Fruit fly (Drosophila melanogaster) whole organism, embryonic: ENCODE data around the gene CG5886.
A peak's percentile ranks its signal among the peaks of the same experiment; 100 is the strongest.

Experiments used
- Atf3 ChIP-seq: fragments of 200-800 bp; sonication (Bioruptor generic); optimal IDR thresholded peaks from 3 replicates; lab custom pipeline; 2016; ENCODE audit warnings: missing biosample characterization, missing genetic modification characterization
- CG11247 ChIP-seq: fragments of 200-800 bp; sonication (Bioruptor generic); IDR thresholded peaks from 2 replicates; pipeline ENCODE4 v1.3.6; 2022; ENCODE audit warnings: missing biosample characterization, missing genetic modification characterization
- CG11504 ChIP-seq: fragments of 200-800 bp; sonication (Bioruptor generic); optimal IDR thresholded peaks from 3 replicates; lab custom pipeline; 2019; ENCODE audit warnings: missing biosample characterization, mild to moderate bottlenecking, missing genetic modification characterization, moderate library complexity
- CG12659 ChIP-seq: fragments of 200-800 bp; sonication (Bioruptor generic); optimal IDR thresholded peaks from 3 replicates; lab custom pipeline; 2017; ENCODE audit warnings: mild to moderate bottlenecking, missing biosample characterization, missing genetic modification reagents, missing genetic modification characterization
- CG13424 ChIP-seq: fragments of 200-800 bp; sonication (Bioruptor generic); optimal IDR thresholded peaks from 2 replicates; lab custom pipeline; 2019; ENCODE audit warnings: missing biosample characterization, mild to moderate bottlenecking, missing genetic modification characterization, moderate library complexity
- CG14667 ChIP-seq: fragments of 200-800 bp; sonication (Bioruptor generic); IDR thresholded peaks from 2 replicates; pipeline ENCODE4 v1.3.6; 2022; ENCODE audit warnings: missing biosample characterization, missing genetic modification characterization
- CG14710 ChIP-seq: fragments of 200-800 bp; sonication (Bioruptor generic); optimal IDR thresholded peaks from 3 replicates; lab custom pipeline; 2019; ENCODE audit warnings: missing biosample characterization, mild to moderate bottlenecking, missing genetic modification characterization, moderate library complexity
- CG14965 ChIP-seq: fragments of 200-800 bp; sonication (Bioruptor generic); optimal IDR thresholded peaks from 2 replicates; lab custom pipeline; 2016; ENCODE audit warnings: missing biosample characterization, missing genetic modification characterization, borderline replicate concordance
- CG15514 ChIP-seq: fragments of 200-800 bp; sonication (Bioruptor generic); optimal IDR thresholded peaks from 3 replicates; lab custom pipeline; 2017; ENCODE audit warnings: missing biosample characterization, missing genetic modification characterization, mild to moderate bottlenecking, moderate library complexity, missing genetic modification reagents
- CG17612 ChIP-seq: fragments of 200-800 bp; sonication (Bioruptor generic); IDR thresholded peaks from 2 replicates; pipeline ENCODE4 v1.3.6; 2022; ENCODE audit warnings: missing biosample characterization, missing genetic modification characterization
- CG18262 ChIP-seq: fragments of 200-800 bp; optimal IDR thresholded peaks from 3 replicates; lab custom pipeline; 2019; ENCODE audit warnings: missing biosample characterization, mild to moderate bottlenecking, missing genetic modification characterization, moderate library complexity
- CG18599 ChIP-seq: fragments of 200-800 bp; sonication (Bioruptor generic); optimal IDR thresholded peaks from 3 replicates; lab custom pipeline; 2017; ENCODE audit warnings: missing biosample characterization, missing genetic modification characterization, mild to moderate bottlenecking, moderate library complexity, missing genetic modification reagents
- CG2678 ChIP-seq: fragments of 200-800 bp; sonication (Bioruptor generic); optimal IDR thresholded peaks from 3 replicates; lab custom pipeline; 2019; ENCODE audit warnings: missing biosample characterization, mild to moderate bottlenecking, missing genetic modification characterization, moderate library complexity
- CG2875 ChIP-seq: fragments of 200-800 bp; sonication (Bioruptor generic); optimal IDR thresholded peaks from 2 replicates; lab custom pipeline; 2017; ENCODE audit warnings: missing biosample characterization, mild to moderate bottlenecking, missing genetic modification characterization, missing genetic modification reagents
- CG2889 ChIP-seq: fragments of 200-800 bp; sonication (Bioruptor generic); IDR thresholded peaks from 3 replicates; pipeline ENCODE4 v1.3.6; 2022; ENCODE audit warnings: missing biosample characterization, missing genetic modification characterization
- CG31224 ChIP-seq: fragments of 200-800 bp; sonication (Bioruptor generic); IDR thresholded peaks from 2 replicates; pipeline ENCODE4 v1.3.6; 2022; ENCODE audit warnings: missing biosample characterization, missing genetic modification characterization
- CG32532 ChIP-seq: fragments of 200-800 bp; sonication (Bioruptor generic); IDR thresholded peaks from 2 replicates; pipeline ENCODE4 v1.3.6; 2022; ENCODE audit warnings: missing biosample characterization, missing genetic modification characterization
- CG4282 ChIP-seq: fragments of 200-800 bp; sonication (Bioruptor generic); optimal IDR thresholded peaks from 2 replicates; lab custom pipeline; 2016; ENCODE audit warnings: missing biosample characterization, missing genetic modification characterization
- CG4328 ChIP-seq: fragments of 200-800 bp; sonication (Bioruptor generic); optimal IDR thresholded peaks from 3 replicates; lab custom pipeline; 2017; ENCODE audit warnings: missing biosample characterization, missing genetic modification reagents, missing genetic modification characterization
- CG7839 ChIP-seq: fragments of 200-800 bp; sonication (Bioruptor generic); optimal IDR thresholded peaks from 3 replicates; lab custom pipeline; 2018; ENCODE audit warnings: missing biosample characterization, mild to moderate bottlenecking, missing genetic modification characterization, moderate library complexity
- CG8281 ChIP-seq: fragments of 200-800 bp; sonication (Bioruptor generic); optimal IDR thresholded peaks from 2 replicates; lab custom pipeline; 2018; ENCODE audit warnings: missing biosample characterization, mild to moderate bottlenecking, missing genetic modification characterization, moderate library complexity
- CG9727 ChIP-seq: fragments of 200-800 bp; sonication (Bioruptor generic); optimal IDR thresholded peaks from 3 replicates; lab custom pipeline; 2017; ENCODE audit warnings: missing biosample characterization, mild to moderate bottlenecking, missing genetic modification characterization
- CG9817 ChIP-seq: fragments of 200-800 bp; sonication (Bioruptor generic); optimal IDR thresholded peaks from 2 replicates; lab custom pipeline; 2018; ENCODE audit warnings: missing biosample characterization, mild to moderate bottlenecking, missing genetic modification characterization, moderate library complexity
- Eip74EF ChIP-seq, 2 experiments: fragments of 200-800 bp in 1 of 2; fragments of >200 bp in 1 of 2; sonication (Bioruptor generic) in 1 of 2; optimal IDR thresholded peaks; 2 replicates each; lab custom pipeline; 2017 to 2019; ENCODE audit warnings: missing biosample characterization in 2 of 2, missing genetic modification characterization in 2 of 2, mild to moderate bottlenecking in 1 of 2, moderate library complexity in 1 of 2
- Gug ChIP-seq: fragments of 200-800 bp; sonication (Bioruptor generic); IDR thresholded peaks from 4 replicates; pipeline ENCODE4 v1.3.6; 2022; ENCODE audit warnings: missing biosample characterization, missing genetic modification characterization
- Hmr ChIP-seq: fragments of 200-800 bp; sonication (Bioruptor generic); optimal IDR thresholded peaks from 3 replicates; lab custom pipeline; 2017; ENCODE audit warnings: mild to moderate bottlenecking, missing biosample characterization, missing genetic modification reagents, missing genetic modification characterization
- Meics ChIP-seq: fragments of 200-800 bp; sonication (Bioruptor generic); optimal IDR thresholded peaks from 2 replicates; lab custom pipeline; 2017; ENCODE audit warnings: missing biosample characterization, mild to moderate bottlenecking, missing genetic modification characterization
- NC2β ChIP-seq: fragments of 200-800 bp; sonication (Bioruptor generic); optimal IDR thresholded peaks from 2 replicates; lab custom pipeline; 2016; ENCODE audit warnings: missing biosample characterization, missing genetic modification characterization
- amos ChIP-seq: fragments of 200-800 bp; sonication (Bioruptor generic); IDR thresholded peaks from 2 replicates; pipeline ENCODE4 v1.3.6; 2022; ENCODE audit warnings: missing biosample characterization, missing genetic modification characterization; ENCODE audit not compliant: partially characterized antibody
- btn ChIP-seq: fragments of 200-800 bp; sonication (Bioruptor generic); optimal IDR thresholded peaks from 2 replicates; lab custom pipeline; 2016; ENCODE audit warnings: missing biosample characterization, missing genetic modification characterization
- cad ChIP-seq: fragments of >200 bp; optimal IDR thresholded peaks from 2 replicates; lab custom pipeline; 2017; ENCODE audit warnings: missing biosample characterization, missing genetic modification characterization
- caup ChIP-seq: fragments of 200-800 bp; sonication (Bioruptor generic); optimal IDR thresholded peaks from 3 replicates; lab custom pipeline; 2017; ENCODE audit warnings: missing biosample characterization, mild to moderate bottlenecking, missing genetic modification characterization, moderate library complexity; ENCODE audit not compliant: severe bottlenecking
- chif ChIP-seq, 2 experiments: fragments of 200-800 bp; sonication (Bioruptor generic); optimal IDR thresholded peaks; 3 replicates each; lab custom pipeline; 2016; ENCODE audit warnings: missing biosample characterization in 2 of 2, missing genetic modification characterization in 2 of 2
- chn ChIP-seq: fragments of 200-800 bp; sonication (Bioruptor generic); optimal IDR thresholded peaks from 2 replicates; lab custom pipeline; 2016; ENCODE audit warnings: missing biosample characterization, missing genetic modification characterization
- ci ChIP-seq: fragments of 200-800 bp; sonication (Bioruptor generic); IDR thresholded peaks from 3 replicates; pipeline ENCODE4 v1.3.6; 2022; ENCODE audit warnings: missing biosample characterization, missing genetic modification characterization
- ewg ChIP-seq: fragments of 200-800 bp; sonication (Bioruptor generic); optimal IDR thresholded peaks from 3 replicates; lab custom pipeline; 2017; ENCODE audit warnings: mild to moderate bottlenecking, missing biosample characterization, missing genetic modification reagents, missing genetic modification characterization
- gem ChIP-seq: fragments of 200-800 bp; sonication (Bioruptor generic); optimal IDR thresholded peaks from 2 replicates; lab custom pipeline; 2019; ENCODE audit warnings: missing biosample characterization, mild to moderate bottlenecking, missing genetic modification characterization, moderate library complexity
- klu ChIP-seq: fragments of 200-800 bp; sonication (Bioruptor generic); IDR thresholded peaks from 2 replicates; pipeline ENCODE4 v1.3.6; 2022; ENCODE audit warnings: missing biosample characterization, missing genetic modification characterization
- lbe ChIP-seq: fragments of 200-800 bp; sonication (Bioruptor generic); optimal IDR thresholded peaks from 2 replicates; lab custom pipeline; 2016; ENCODE audit warnings: missing biosample characterization, mild to moderate bottlenecking, missing genetic modification characterization
- lmd ChIP-seq: fragments of 200-800 bp; sonication (Bioruptor generic); IDR thresholded peaks from 2 replicates; pipeline ENCODE4 v1.3.6; 2022; ENCODE audit warnings: missing biosample characterization, missing genetic modification characterization
- schlank ChIP-seq: fragments of 200-800 bp; sonication (Bioruptor generic); optimal IDR thresholded peaks from 2 replicates; lab custom pipeline; 2018; ENCODE audit warnings: missing biosample characterization, mild to moderate bottlenecking, missing genetic modification characterization
- slbo ChIP-seq: fragments of 200-800 bp; sonication (Bioruptor generic); IDR thresholded peaks from 2 replicates; pipeline ENCODE4 v1.3.6; 2022; ENCODE audit warnings: missing biosample characterization, missing genetic modification characterization
- sqz ChIP-seq: fragments of 200-800 bp; sonication (Bioruptor generic); optimal IDR thresholded peaks from 3 replicates; lab custom pipeline; 2018; ENCODE audit warnings: missing biosample characterization, mild to moderate bottlenecking, missing genetic modification characterization
- stwl ChIP-seq: fragments of 200-800 bp; sonication (Bioruptor generic); optimal IDR thresholded peaks from 3 replicates; lab custom pipeline; 2018; ENCODE audit warnings: missing biosample characterization, mild to moderate bottlenecking, missing genetic modification characterization, moderate library complexity
- tap ChIP-seq: fragments of 200-800 bp; optimal IDR thresholded peaks from 3 replicates; lab custom pipeline; 2019; ENCODE audit warnings: missing biosample characterization, mild to moderate bottlenecking, missing genetic modification characterization, moderate library complexity
- tna ChIP-seq: fragments of 200-800 bp; sonication (Bioruptor generic); IDR thresholded peaks from 2 replicates; pipeline ENCODE4 v1.3.6; 2022; ENCODE audit warnings: missing biosample characterization, missing genetic modification characterization; ENCODE audit not compliant: partially characterized antibody
- toy ChIP-seq: fragments of 200-800 bp; sonication (Bioruptor generic); IDR thresholded peaks from 2 replicates; pipeline ENCODE4 v1.3.6; 2022; ENCODE audit warnings: missing biosample characterization, missing genetic modification characterization

CG5886 gene

dm6 chr3R:25854825-25855224 lies 3.4 kb downstream of the CG5886 start (continued):
- peak; percentile 37 for TF ChIP-seq CG2678 (tag; lab: Kevin White, UChicago)
- TF ChIP-seq CG18599, result peak; percentile 76
- TF ChIP-seq Hmr (GFP tag; lab: Kevin White, UChicago), result peak; percentile 51
- TF ChIP-seq CG14965 (GFP tag; lab: Kevin White, UChicago), result no peak
- TF ChIP-seq caup, result peak; percentile 29
- TF ChIP-seq CG8281 (tag; lab: Kevin White, UChicago), result no peak
- no peak for TF ChIP-seq CG18262 (tag; lab: Kevin White, UChicago)
- peak; percentile 26 for TF ChIP-seq CG15514
- 0 out of 2 replicates have a peak, but pooled peaks have one; percentile 12 for TF ChIP-seq CG11247 (GFP tag; lab: Robert Waterston, UW)
- TF ChIP-seq CG32532 (GFP tag; lab: Robert Waterston, UW), result peak; percentile 30
- no peak for TF ChIP-seq CG14667 (GFP tag; lab: Robert Waterston, UW)
- TF ChIP-seq ewg (GFP tag; lab: Kevin White, UChicago), result peak; percentile 12
- peak; percentile 53 for TF ChIP-seq CG11504 (tag; lab: Kevin White, UChicago)
- TF ChIP-seq slbo, result peak; percentile 49; the same call in 1 of the 2 replicates
- TF ChIP-seq CG7839 (tag; lab: Kevin White, UChicago), result peak; percentile 33

dm6 chr3R:25855594-25856305 lies 4.3 kb downstream of the CG5886 start, which contains the start of gene CG5890:
Gene CG5890, plus strand, starts transcription at chr3R:25856154.
- TF ChIP-seq CG4282 (GFP tag; lab: Kevin White, UChicago) (no peak), CG14710 (tag; lab: Kevin White, UChicago) (no peak), Atf3 (GFP tag; lab: Kevin White, UChicago) (no peak), tna (no peak), schlank (no peak), stwl (tag; lab: Kevin White, UChicago) (no peak), gem (tag; lab: Kevin White, UChicago) (peak; percentile 48), lbe (GFP tag; lab: Kevin White, UChicago) (no peak), tap (tag; lab: Kevin White, UChicago) (no peak), CG12659 (peak; percentile 7), lmd (GFP tag; lab: Robert Waterston, UW) (no peak), ci (GFP tag; lab: Robert Waterston, UW) (no peak), CG13424 (peak; percentile 24), CG2889 (GFP tag; lab: Robert Waterston, UW) (no peak), NC2β (GFP tag; lab: Kevin White, UChicago) (no peak), slbo (peak; percentile 29; the same call in 1 of the 2 replicates), CG9727 (GFP tag; lab: Kevin White, UChicago) (peak; percentile 37), amos (GFP tag; lab: Robert Waterston, UW) (no peak; the same call in 1 of the 2 replicates), CG4328 (GFP tag; lab: Kevin White, UChicago) (peak; percentile 8), chn (no peak), sqz (GFP tag; lab: Kevin White, UChicago) (no peak), CG9817 (peak; percentile 8), btn (GFP tag; lab: Kevin White, UChicago) (no peak), Eip74EF (GFP tag; optimal IDR thresholded peaks at IDR 0.05; lab: Kevin White, UChicago) (no peak), CG2875 (GFP tag; lab: Kevin White, UChicago) (no peak), CG17612 (no peak), cad (no peak), chif (GFP tag; optimal IDR thresholded peaks at IDR 0.05; lab: Kevin White, UChicago) (no peak), CG18599 (peak; percentile 67), Hmr (GFP tag; lab: Kevin White, UChicago) (peak; percentile 62), toy (GFP tag; lab: Robert Waterston, UW) (no peak), CG31224 (no peak), klu (GFP tag; lab: Robert Waterston, UW) (no peak), Gug (GFP tag; lab: Robert Waterston, UW) (no peak), Meics (GFP tag; lab: Kevin White, UChicago) (peak; percentile 72), CG11504 (tag; lab: Kevin White, UChicago) (peak; percentile 55)
